Worm (Caenorhabditis elegans) whole organism, L3 larva: Measurements from ENCODE around the gene nlp-6.

Experiments used
- aly-2 ChIP-seq: fragments of 150-350 bp; optimal IDR thresholded peaks from 2 replicates; lab custom pipeline; 2014; ENCODE audit warnings: missing biosample characterization, missing genetic modification characterization
- ama-1 ChIP-seq: fragments of 150-350 bp; optimal IDR thresholded peaks from 2 replicates; lab custom pipeline; 2018
- ceh-28 ChIP-seq: fragments of 150-350 bp; optimal IDR thresholded peaks from 2 replicates; lab custom pipeline; 2014; ENCODE audit warnings: missing biosample characterization, missing genetic modification reagents, missing genetic modification characterization
- daf-12 ChIP-seq: fragments of 150-350 bp; optimal IDR thresholded peaks from 2 replicates; lab custom pipeline; 2014; ENCODE audit warnings: missing biosample characterization, missing genetic modification reagents, missing genetic modification characterization
- elt-2 ChIP-seq: sonication (generic microtip); optimal IDR thresholded peaks from 2 replicates; lab custom pipeline; 2016; ENCODE audit warnings: missing genetic modification reagents, mild to moderate bottlenecking, missing genetic modification characterization, missing compliant biosample characterization
- mdl-1 ChIP-seq: fragments of 150-350 bp; optimal IDR thresholded peaks from 2 replicates; lab custom pipeline; 2014; ENCODE audit warnings: missing biosample characterization, missing genetic modification characterization
- nhr-237 ChIP-seq: fragments of 150-350 bp; optimal IDR thresholded peaks from 2 replicates; lab custom pipeline; 2014; ENCODE audit warnings: missing biosample characterization, missing genetic modification characterization
- nhr-76 ChIP-seq: fragments of 150-350 bp; sonication (generic microtip); optimal IDR thresholded peaks from 5 replicates; lab custom pipeline; 2014; ENCODE audit warnings: missing biosample characterization, missing genetic modification characterization
- nhr-77 ChIP-seq: fragments of 150-350 bp; optimal IDR thresholded peaks from 2 replicates; lab custom pipeline; 2014; ENCODE audit warnings: missing biosample characterization, missing genetic modification characterization
- pha-4 ChIP-seq: fragments of 150-350 bp; optimal IDR thresholded peaks from 2 replicates; lab custom pipeline; 2014; ENCODE audit warnings: missing biosample characterization, missing genetic modification reagents, missing genetic modification characterization
- pqm-1 ChIP-seq: fragments of 150-350 bp; optimal IDR thresholded peaks from 2 replicates; lab custom pipeline; 2017; ENCODE audit warnings: missing biosample characterization, missing genetic modification characterization, inconsistent platforms
- unc-39 ChIP-seq: sonication (generic microtip); optimal IDR thresholded peaks from 4 replicates; lab custom pipeline; 2017; ENCODE audit warnings: missing biosample characterization, missing genetic modification characterization
- zag-1 ChIP-seq: fragments of 150-350 bp; optimal IDR thresholded peaks from 2 replicates; lab custom pipeline; 2014; ENCODE audit warnings: missing biosample characterization, missing genetic modification characterization

- TF ChIP-seq ceh-28 (no peak), zag-1 (tag; lab: Kevin White, UChicago) (no peak), elt-2 (tag; lab: Kevin White, UChicago) (peak; percentile 78), ama-1 (lab: Kevin White, UChicago) (no peak), pha-4 (tag; lab: Kevin White, UChicago) (peak; percentile 47), daf-12 (tag; lab: Kevin White, UChicago) (no peak), aly-2 (no peak), nhr-76 (no peak), pqm-1 (peak; percentile 57), unc-39 (no peak), nhr-237 (tag; lab: Kevin White, UChicago) (no peak), nhr-77 (tag; lab: Kevin White, UChicago) (no peak), mdl-1 (tag; lab: Kevin White, UChicago) (no peak)
Observed at ce11 chrX:17638970-17639369, 23.3 kb upstream of the nlp-6 start.
